Worm (Caenorhabditis elegans) whole organism, L2 larva: ENCODE data around the gene gar-1.

Experiments used
- F13H6.1 ChIP-seq: sonication (generic microtip); optimal IDR thresholded peaks from 2 replicates; lab custom pipeline; 2016; ENCODE audit warnings: missing genetic modification characterization, missing compliant biosample characterization
- alr-1 ChIP-seq: fragments of 150-350 bp; optimal IDR thresholded peaks from 2 replicates; lab custom pipeline; 2014; ENCODE audit warnings: missing biosample characterization, missing genetic modification characterization
- aly-2 ChIP-seq: fragments of 150-350 bp; optimal IDR thresholded peaks from 2 replicates; lab custom pipeline; 2014; ENCODE audit warnings: missing biosample characterization, missing genetic modification characterization
- ama-1 ChIP-seq: fragments of 150-350 bp; optimal IDR thresholded peaks from 2 replicates; lab custom pipeline; 2018; ENCODE audit warnings: inconsistent platforms
- blmp-1 ChIP-seq: sonication (generic microtip); optimal IDR thresholded peaks from 2 replicates; lab custom pipeline; 2017; ENCODE audit warnings: missing genetic modification characterization, mild to moderate bottlenecking, missing compliant biosample characterization, antibody characterized with exemption, moderate library complexity; ENCODE audit not compliant: insufficient read depth
- crh-2 ChIP-seq: sonication (generic microtip); optimal IDR thresholded peaks from 2 replicates; lab custom pipeline; 2017; ENCODE audit warnings: missing biosample characterization, missing genetic modification characterization
- dmd-4 ChIP-seq: sonication (generic microtip); optimal IDR thresholded peaks from 2 replicates; lab custom pipeline; 2017; ENCODE audit warnings: missing biosample characterization, missing genetic modification characterization
- egl-27 ChIP-seq: sonication (generic microtip); optimal IDR thresholded peaks from 3 replicates; lab custom pipeline; 2017; ENCODE audit warnings: missing biosample characterization, missing genetic modification reagents, missing genetic modification characterization
- elt-1 ChIP-seq: fragments of 150-350 bp; optimal IDR thresholded peaks from 2 replicates; lab custom pipeline; 2014; ENCODE audit warnings: missing biosample characterization, missing genetic modification characterization
- fos-1 ChIP-seq: fragments of 150-350 bp; optimal IDR thresholded peaks from 2 replicates; lab custom pipeline; 2014; ENCODE audit warnings: missing biosample characterization, missing genetic modification characterization
- gmeb-1 ChIP-seq: fragments of 150-350 bp; optimal IDR thresholded peaks from 2 replicates; lab custom pipeline; 2014; ENCODE audit warnings: missing biosample characterization, missing genetic modification characterization
- lin-11 ChIP-seq: fragments of 150-350 bp; sonication (generic microtip); optimal IDR thresholded peaks from 2 replicates; lab custom pipeline; 2014; ENCODE audit warnings: missing biosample characterization, missing genetic modification characterization, inconsistent platforms, mixed read lengths
- mab-5 ChIP-seq: fragments of 150-350 bp; optimal IDR thresholded peaks from 2 replicates; lab custom pipeline; 2014; ENCODE audit warnings: missing biosample characterization, missing genetic modification characterization
- mbf-1 ChIP-seq: sonication (generic microtip); optimal IDR thresholded peaks from 2 replicates; lab custom pipeline; 2017; ENCODE audit warnings: missing biosample characterization, missing genetic modification characterization
- nhr-10 ChIP-seq: sonication (generic microtip); optimal IDR thresholded peaks from 2 replicates; lab custom pipeline; 2017; ENCODE audit warnings: missing biosample characterization, missing genetic modification characterization
- nhr-11 ChIP-seq: fragments of 150-350 bp; optimal IDR thresholded peaks from 2 replicates; lab custom pipeline; 2014; ENCODE audit warnings: missing biosample characterization, missing genetic modification characterization
- nhr-129 ChIP-seq: fragments of 150-350 bp; optimal IDR thresholded peaks from 2 replicates; lab custom pipeline; 2014; ENCODE audit warnings: missing biosample characterization, missing genetic modification characterization
- nhr-23 ChIP-seq: fragments of 150-350 bp; optimal IDR thresholded peaks from 2 replicates; lab custom pipeline; 2014; ENCODE audit warnings: missing biosample characterization, missing genetic modification reagents, missing genetic modification characterization
- nhr-25 ChIP-seq: fragments of 150-350 bp; sonication (generic microtip); optimal IDR thresholded peaks from 3 replicates; lab custom pipeline; 2014; ENCODE audit warnings: missing biosample characterization, missing genetic modification characterization
- nhr-6 ChIP-seq: fragments of 150-350 bp; optimal IDR thresholded peaks from 2 replicates; lab custom pipeline; 2014; ENCODE audit warnings: missing biosample characterization, missing genetic modification characterization
- nhr-77 ChIP-seq: fragments of 150-350 bp; optimal IDR thresholded peaks from 2 replicates; lab custom pipeline; 2014; ENCODE audit warnings: missing biosample characterization, missing genetic modification characterization
- peb-1 ChIP-seq: fragments of 150-350 bp; optimal IDR thresholded peaks from 2 replicates; lab custom pipeline; 2014; ENCODE audit warnings: missing biosample characterization, missing genetic modification characterization
- sma-9 ChIP-seq, 2 experiments: fragments of 150-350 bp in 1 of 2; sonication (generic microtip) in 1 of 2; optimal IDR thresholded peaks; 2 replicates each; lab custom pipeline; 2014 to 2016; ENCODE audit warnings: missing genetic modification characterization in 2 of 2, mild to moderate bottlenecking in 1 of 2, missing biosample characterization in 1 of 2, missing compliant biosample characterization in 1 of 2, missing genetic modification reagents in 1 of 2, moderate library complexity in 1 of 2
- snpc-4 ChIP-seq: fragments of 150-350 bp; optimal IDR thresholded peaks from 2 replicates; lab custom pipeline; 2014; ENCODE audit warnings: missing biosample characterization, missing genetic modification characterization
- unc-39 ChIP-seq: fragments of 150-350 bp; optimal IDR thresholded peaks from 2 replicates; lab custom pipeline; 2014; ENCODE audit warnings: missing biosample characterization, missing genetic modification characterization
- unc-62 ChIP-seq: fragments of 150-350 bp; optimal IDR thresholded peaks from 2 replicates; lab custom pipeline; 2014; ENCODE audit warnings: missing biosample characterization, missing genetic modification reagents, missing genetic modification characterization
- ztf-1 ChIP-seq: fragments of 200-800 bp; sonication (Bioruptor generic); conservative IDR thresholded peaks from 2 replicates; pipeline ENCODE4 v1.3.6; 2022; ENCODE audit warnings: missing genetic modification characterization, missing compliant biosample characterization
- ztf-11 ChIP-seq: sonication (generic microtip); optimal IDR thresholded peaks from 2 replicates; lab custom pipeline; 2017; ENCODE audit warnings: missing biosample characterization, missing genetic modification characterization
- ztf-4 ChIP-seq: fragments of 150-350 bp; optimal IDR thresholded peaks from 2 replicates; lab custom pipeline; 2014; ENCODE audit warnings: missing biosample characterization, missing genetic modification characterization

The gar-1 gene

DNA sequence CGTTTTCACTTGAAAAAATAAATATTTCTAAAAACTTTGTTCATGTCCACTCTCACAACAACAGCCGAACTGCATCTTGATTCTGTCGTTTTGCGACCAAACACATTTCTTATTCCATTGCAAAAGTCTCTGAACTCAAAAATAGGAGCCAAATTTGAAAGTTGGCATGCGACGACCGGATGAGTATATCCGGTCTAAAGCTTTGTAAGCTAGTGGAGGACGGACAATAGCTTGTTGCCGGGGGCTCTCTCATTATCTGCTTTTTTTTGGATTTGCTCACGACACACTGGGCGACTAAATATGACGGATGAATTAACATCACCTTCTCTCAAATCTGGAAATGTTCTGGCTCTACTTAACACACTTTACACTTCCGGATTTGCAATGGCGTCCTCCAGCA, 23.0 kb downstream of the gar-1 start, which contains the start of gene K04E7.1:
TSS of gene K04E7.1 (plus strand) at position 301 of the 400 bp plus-strand sequence.
- TF ChIP-seq unc-39 (tag; lab: Kevin White, UChicago) (no peak), snpc-4 (tag; lab: Kevin White, UChicago) (no peak), nhr-11 (tag; lab: Kevin White, UChicago) (no peak), mbf-1 (tag; lab: Kevin White, UChicago) (no peak), lin-11 (tag; lab: Kevin White, UChicago) (no peak), nhr-77 (tag; lab: Kevin White, UChicago) (no peak)

DNA sequence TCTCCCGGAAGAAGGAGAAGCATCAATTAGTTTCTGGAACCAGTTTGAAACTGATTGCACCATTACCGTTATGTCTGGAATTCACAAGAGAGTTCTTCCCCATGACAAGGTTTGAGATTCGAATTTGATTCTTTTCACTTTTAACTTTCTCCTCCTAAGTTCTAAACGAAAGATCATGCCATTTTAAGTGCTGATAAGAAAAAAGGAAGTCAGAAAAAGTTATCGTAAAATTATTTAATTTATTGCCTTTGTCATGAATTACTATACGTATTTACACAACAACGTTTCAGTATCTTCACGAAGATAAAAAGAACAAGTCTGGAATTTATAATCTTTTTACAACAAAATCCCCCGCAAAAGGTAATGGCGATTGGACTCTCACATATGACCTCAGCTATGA, 24.6 kb downstream of the gar-1 start:
- peak; percentile 5 for TF ChIP-seq crh-2
- TF ChIP-seq F13H6.1 (tag; lab: Kevin White, UChicago) = no peak
- TF ChIP-seq fos-1 (tag; lab: Kevin White, UChicago) = peak; percentile 44
- TF ChIP-seq, all 48 proteins: peak for 2

DNA sequence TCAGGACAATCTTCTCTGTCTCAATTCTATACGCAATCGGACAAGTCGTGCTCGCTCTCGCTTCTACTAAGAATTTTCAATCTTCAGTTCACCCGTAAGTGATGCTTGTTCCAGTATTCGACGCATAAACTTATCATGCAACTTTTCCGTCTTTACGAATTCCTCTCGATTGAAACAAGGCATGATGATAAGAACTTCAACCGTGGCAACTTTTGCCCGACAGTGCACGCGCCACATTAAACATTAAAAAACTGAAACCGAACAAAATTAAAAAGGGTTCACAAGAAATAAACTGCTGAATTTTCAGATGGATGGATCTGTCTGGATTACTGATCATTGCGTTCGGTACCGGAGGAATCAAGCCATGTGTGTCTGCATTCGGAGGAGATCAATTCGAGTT, 26.2 kb downstream of the gar-1 start:
- TF ChIP-seq fos-1 (tag; lab: Kevin White, UChicago) (peak; percentile 29), aly-2 (no peak), nhr-77 (tag; lab: Kevin White, UChicago) (no peak)

DNA sequence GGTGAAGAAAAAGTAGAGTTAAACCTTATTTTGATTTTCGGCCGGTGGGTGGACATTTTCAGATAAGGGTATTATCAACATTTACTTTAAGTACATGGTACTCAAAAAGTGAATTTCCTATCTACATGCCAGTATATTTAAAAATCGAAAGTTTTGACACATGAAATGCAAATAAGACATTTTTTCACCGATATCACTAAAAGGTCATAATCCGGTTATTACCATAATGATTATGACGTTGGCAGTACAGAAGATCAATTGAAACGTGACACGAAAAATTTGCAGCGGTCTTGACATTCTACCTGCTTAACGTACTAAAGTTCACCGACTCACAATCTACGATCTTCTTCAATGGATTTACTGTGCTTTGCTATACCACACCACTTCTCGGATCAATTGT, 26.7 kb downstream of the gar-1 start:
- TF ChIP-seq gmeb-1 (peak; percentile 17), sma-9 (GFP tag; optimal IDR thresholded peaks at IDR 0.05; lab: Kevin White, UChicago) (peak; percentile 9), sma-9 (tag; optimal IDR thresholded peaks at IDR 0.05; lab: Kevin White, UChicago) (no peak), nhr-6 (tag; lab: Kevin White, UChicago) (no peak), egl-27 (tag; lab: Kevin White, UChicago) (no peak)

DNA sequence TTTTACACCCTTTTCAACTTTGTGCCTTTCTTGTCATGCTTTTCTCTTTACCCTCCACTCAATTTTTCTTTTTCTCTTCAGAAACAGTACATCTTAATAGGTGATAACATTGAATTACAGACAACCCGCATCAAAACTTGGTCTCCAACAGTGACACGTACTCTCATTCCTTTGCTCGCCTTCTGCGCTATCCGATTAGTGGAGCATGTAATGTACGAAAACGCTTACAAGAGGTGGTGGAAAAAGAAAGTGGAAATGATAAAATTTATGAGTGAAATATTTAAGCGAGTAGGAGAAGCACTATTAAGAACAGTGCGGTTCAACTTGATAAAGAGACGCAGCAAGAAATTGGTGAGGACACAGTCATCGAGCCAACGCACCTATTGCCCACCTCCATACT, 28.1 kb downstream of the gar-1 start, which contains the start of gene pept-1:
TSS of gene pept-1 (plus strand) at position 306 of the 400 bp plus-strand sequence.
- TF ChIP-seq nhr-129 (no peak), egl-27 (tag; lab: Kevin White, UChicago) (peak; percentile 44), fos-1 (tag; lab: Kevin White, UChicago) (peak; percentile 92), gmeb-1 (peak; percentile 46), blmp-1 (tag; lab: Kevin White, UChicago) (no peak), sma-9 (GFP tag; optimal IDR thresholded peaks at IDR 0.05; lab: Kevin White, UChicago) (peak; percentile 68), sma-9 (tag; optimal IDR thresholded peaks at IDR 0.05; lab: Kevin White, UChicago) (no peak), nhr-6 (tag; lab: Kevin White, UChicago) (no peak), F13H6.1 (tag; lab: Kevin White, UChicago) (peak; percentile 63), crh-2 (peak; percentile 70)

DNA sequence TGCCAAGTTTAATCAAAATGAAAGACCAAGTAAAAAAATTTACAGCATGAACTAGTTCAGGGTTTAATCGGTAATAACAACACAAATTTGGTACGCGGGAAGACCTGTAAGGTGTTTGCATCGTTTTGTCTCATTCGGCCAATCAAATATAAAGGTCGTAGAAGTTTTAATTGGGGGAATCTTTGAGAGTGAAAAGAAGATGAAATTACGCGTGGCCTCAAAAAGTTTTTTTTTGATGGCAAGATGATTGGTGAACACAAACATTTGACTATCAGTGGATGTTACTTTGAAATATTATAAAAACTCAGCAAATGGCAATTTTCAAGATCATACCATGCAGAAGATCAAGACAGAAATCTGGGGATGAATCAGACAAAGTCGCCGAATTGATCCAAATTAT, 29.5 kb downstream of the gar-1 start, which contains the start of gene nas-33:
TSS of gene nas-33 (minus strand) at position 101 of the 400 bp plus-strand sequence.
- TF ChIP-seq dmd-4 = no peak
- TF ChIP-seq ztf-11 (tag; lab: Kevin White, UChicago) = no peak
- no peak for TF ChIP-seq unc-62 (GFP tag; lab: Kevin White, UChicago)
- no peak for TF ChIP-seq peb-1 (tag; lab: Kevin White, UChicago)
- no peak for TF ChIP-seq nhr-11 (tag; lab: Kevin White, UChicago)
- TF ChIP-seq nhr-23 (tag; lab: Kevin White, UChicago) = no peak
- no peak for TF ChIP-seq nhr-25
- no peak for TF ChIP-seq nhr-10 (tag; lab: Kevin White, UChicago)
- TF ChIP-seq ztf-4 (tag; lab: Kevin White, UChicago) = no peak
- TF ChIP-seq snpc-4 (tag; lab: Kevin White, UChicago) = no peak
- TF ChIP-seq ztf-1 (GFP tag; lab: Robert Waterston, UW) = no peak
- no peak for TF ChIP-seq elt-1 (tag; lab: Kevin White, UChicago)
- no peak for TF ChIP-seq fos-1 (tag; lab: Kevin White, UChicago)
- no peak for TF ChIP-seq aly-2
- TF ChIP-seq ama-1 (lab: Kevin White, UChicago) = no peak
- TF ChIP-seq sma-9 (GFP tag; optimal IDR thresholded peaks at IDR 0.05; lab: Kevin White, UChicago) = no peak
- no peak for TF ChIP-seq sma-9 (tag; optimal IDR thresholded peaks at IDR 0.05; lab: Kevin White, UChicago)
- no peak for TF ChIP-seq blmp-1 (tag; lab: Kevin White, UChicago)
- TF ChIP-seq alr-1 = no peak
- TF ChIP-seq mab-5 (tag; lab: Kevin White, UChicago) = no peak
